Fruit fly (Drosophila melanogaster) whole organism, pupa: Measurements from ENCODE around the gene CG14965.

ENCODE experiments used
- CG10348 ChIP-seq: fragments of 200-800 bp; sonication (Bioruptor generic); IDR thresholded peaks from 2 replicates; pipeline ENCODE4 v1.3.6; 2022; ENCODE audit warnings: missing biosample characterization, missing genetic modification characterization
- CG12605 ChIP-seq: fragments of 200-800 bp; sonication (Bioruptor generic); IDR thresholded peaks from 2 replicates; pipeline ENCODE4 v1.3.6; 2022; ENCODE audit warnings: missing biosample characterization, missing genetic modification characterization
- CG14655 ChIP-seq: fragments of 200-800 bp; sonication (Bioruptor generic); optimal IDR thresholded peaks from 3 replicates; lab custom pipeline; 2017; ENCODE audit warnings: mild to moderate bottlenecking, missing biosample characterization, missing genetic modification reagents, missing genetic modification characterization
- CG15710 ChIP-seq: fragments of 200-800 bp; sonication (Bioruptor generic); optimal IDR thresholded peaks from 2 replicates; lab custom pipeline; 2018; ENCODE audit warnings: missing biosample characterization, mild to moderate bottlenecking, missing genetic modification characterization, moderate library complexity
- CG4496 ChIP-seq: fragments of 200-800 bp; sonication (Bioruptor generic); IDR thresholded peaks from 3 replicates; pipeline ENCODE4 v1.3.6; 2022; ENCODE audit warnings: missing biosample characterization, missing genetic modification characterization
- CG8159 ChIP-seq: fragments of 200-800 bp; sonication (Bioruptor generic); optimal IDR thresholded peaks from 3 replicates; lab custom pipeline; 2018; ENCODE audit warnings: missing biosample characterization, mild to moderate bottlenecking, missing genetic modification characterization, moderate library complexity
- CG8301 ChIP-seq: fragments of 200-800 bp; sonication (Bioruptor generic); optimal IDR thresholded peaks from 2 replicates; lab custom pipeline; 2018; ENCODE audit warnings: missing biosample characterization, mild to moderate bottlenecking, missing genetic modification characterization
- CG9948 ChIP-seq: fragments of 200-800 bp; sonication (Bioruptor generic); optimal IDR thresholded peaks from 2 replicates; lab custom pipeline; 2018; ENCODE audit warnings: missing biosample characterization, mild to moderate bottlenecking, missing genetic modification characterization, moderate library complexity
- D1 ChIP-seq: fragments of 200-800 bp; sonication (Bioruptor generic); optimal IDR thresholded peaks from 2 replicates; lab custom pipeline; 2018; ENCODE audit warnings: missing biosample characterization, mild to moderate bottlenecking, missing genetic modification characterization, moderate library complexity
- EcR ChIP-seq: fragments of 200-800 bp; sonication (Bioruptor generic); optimal IDR thresholded peaks from 3 replicates; lab custom pipeline; 2019; ENCODE audit warnings: missing biosample characterization, missing genetic modification characterization, mild to moderate bottlenecking, moderate library complexity, missing genetic modification reagents
- Ets98B ChIP-seq: fragments of 200-800 bp; sonication (Bioruptor generic); IDR thresholded peaks from 2 replicates; pipeline ENCODE4 v1.3.6; 2022; ENCODE audit warnings: missing biosample characterization, missing genetic modification characterization
- Pif1A ChIP-seq: fragments of 200-800 bp; sonication (Bioruptor generic); optimal IDR thresholded peaks from 3 replicates; lab custom pipeline; 2016; ENCODE audit warnings: missing biosample characterization, missing genetic modification characterization
- Snoo ChIP-seq: fragments of 200-800 bp; sonication (Bioruptor generic); optimal IDR thresholded peaks from 3 replicates; lab custom pipeline; 2017; ENCODE audit warnings: missing biosample characterization, mild to moderate bottlenecking, missing genetic modification characterization, inconsistent platforms
- fd96Ca ChIP-seq: fragments of 200-800 bp; sonication (Bioruptor generic); IDR thresholded peaks from 3 replicates; pipeline ENCODE4 v1.3.6; 2022; ENCODE audit warnings: missing biosample characterization, missing genetic modification characterization

- TF ChIP-seq D1, result no peak
- TF ChIP-seq Pif1A (GFP tag; lab: Kevin White, UChicago), result no peak
- no peak for TF ChIP-seq EcR (GFP tag; lab: Kevin White, UChicago)
- TF ChIP-seq fd96Ca, result no peak
- no peak for TF ChIP-seq CG8301 (tag; lab: Kevin White, UChicago)
- TF ChIP-seq CG14655 (GFP tag; lab: Kevin White, UChicago), result no peak
- peak; percentile 39; the same call in 1 of the 3 replicates for TF ChIP-seq CG4496
- peak; percentile 8 for TF ChIP-seq CG8159 (tag; lab: Kevin White, UChicago)
- TF ChIP-seq CG15710, result no peak
- TF ChIP-seq Ets98B (GFP tag; lab: Robert Waterston, UW), result no peak
- no peak for TF ChIP-seq Snoo (tag; lab: Kevin White, UChicago)
- TF ChIP-seq CG10348 (GFP tag; lab: Robert Waterston, UW), result no peak
- TF ChIP-seq CG9948 (tag; lab: Kevin White, UChicago), result no peak
- TF ChIP-seq CG12605 (GFP tag; lab: Robert Waterston, UW), result no peak
Observed at dm6 chr3L:3239033-3239752, 46.9 kb upstream of the CG14965 start, which contains the start of gene CG17746.
